Worm (Caenorhabditis elegans): ENCODE measurements around the gene Y54G2A.57.

Y54G2A.57 gene

DNA sequence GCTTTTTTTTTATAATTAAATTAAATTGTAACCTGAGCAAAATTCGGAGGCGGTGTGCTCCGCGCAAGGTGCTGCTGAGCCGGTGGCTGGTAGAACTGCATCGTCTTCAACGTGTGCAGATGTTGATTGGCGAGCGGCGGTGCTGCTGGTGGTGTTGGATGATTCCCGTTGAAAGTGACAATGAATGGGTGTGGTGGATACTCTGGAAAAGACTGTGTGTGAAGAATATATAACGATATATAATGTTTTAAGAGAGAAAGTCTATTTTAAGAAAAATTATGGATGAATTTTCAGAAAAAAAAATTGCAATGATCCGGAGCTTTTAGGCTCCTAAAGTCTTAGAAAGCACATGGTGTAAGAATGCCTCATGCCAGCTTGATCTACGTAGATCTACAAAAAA, 25.6 kb downstream of the Y54G2A.57 start, which contains the start of gene Y54G2A.26:
TSS of gene Y54G2A.26 (minus strand) at position 101 of the 400 bp plus-strand sequence.
- TF ChIP-seq ztf-18 (tag; optimal IDR thresholded peaks at IDR 0.05) (no peak), lin-35 (GFP tag; optimal IDR thresholded peaks at IDR 0.05) (no peak), bed-2 (GFP tag; IDR thresholded peaks at IDR 0.05) (no peak), athp-1 (tag; optimal IDR thresholded peaks at IDR 0.05) (no peak), nfya-1 (tag; optimal IDR thresholded peaks at IDR 0.05; ENCODE audit: borderline replicate concordance, insufficient read depth) (no peak), egl-44 (GFP tag; IDR thresholded peaks at IDR 0.05) (no peak), ceh-79 (tag; optimal IDR thresholded peaks at IDR 0.05) (no peak), rec-8 (tag; optimal IDR thresholded peaks at IDR 0.05) (no peak), rcor-1 (GFP tag; IDR thresholded peaks at IDR 0.05) (no peak), ccch-3 (GFP tag; optimal IDR thresholded peaks at IDR 0.05) (no peak), madf-8 (GFP tag; conservative IDR thresholded peaks at IDR 0.05) (no peak), sdz-38 (tag; optimal IDR thresholded peaks at IDR 0.05) (no peak), ztf-3 (GFP tag; optimal IDR thresholded peaks at IDR 0.05) (no peak), die-1 (tag; optimal IDR thresholded peaks at IDR 0.05) (no peak), tlf-1 (GFP tag; optimal IDR thresholded peaks at IDR 0.05) (no peak), ztf-22 (GFP tag; optimal IDR thresholded peaks at IDR 0.05) (no peak), ztf-6 (GFP tag; IDR thresholded peaks at IDR 0.05) (no peak), nfyb-1 (GFP tag; IDR thresholded peaks at IDR 0.05) (no peak), pha-4 (tag; optimal IDR thresholded peaks at IDR 0.05) (no peak), fkh-3 (tag; optimal IDR thresholded peaks at IDR 0.05) (no peak)

ce11 chrIV:2997302-2997701, 27.6 kb downstream of the Y54G2A.57 start:
- TF ChIP-seq hrde-1 (tag; optimal IDR thresholded peaks at IDR 0.05; ENCODE audit: borderline replicate concordance), result no peak
- no peak for TF ChIP-seq attf-5 (GFP tag; optimal IDR thresholded peaks at IDR 0.05)
- TF ChIP-seq repo-1 (tag; optimal IDR thresholded peaks at IDR 0.05), result no peak
- no peak for TF ChIP-seq madf-6 (GFP tag; IDR thresholded peaks at IDR 0.05)
- TF ChIP-seq Y53G8AR.9 (GFP tag; conservative IDR thresholded peaks at IDR 0.05), result no peak
- TF ChIP-seq ceh-27 (GFP tag; optimal IDR thresholded peaks at IDR 0.05), result no peak
- TF ChIP-seq ztf-6 (GFP tag; IDR thresholded peaks at IDR 0.05), result no peak
- TF ChIP-seq cebp-1 (GFP tag; IDR thresholded peaks at IDR 0.05), result no peak
- TF ChIP-seq cebp-1 (tag; optimal IDR thresholded peaks at IDR 0.05), result peak; percentile 11
- no peak for TF ChIP-seq lin-35 (GFP tag; optimal IDR thresholded peaks at IDR 0.05)
- no peak for TF ChIP-seq ceh-58 (GFP tag; IDR thresholded peaks at IDR 0.05)
- no peak for TF ChIP-seq F33H1.4 (GFP tag; IDR thresholded peaks at IDR 0.05)
- no peak for TF ChIP-seq K11D2.4 (GFP tag; IDR thresholded peaks at IDR 0.05)
- TF ChIP-seq B0336.3 (GFP tag; IDR thresholded peaks at IDR 0.05), result no peak
- no peak for TF ChIP-seq let-526 (GFP tag; IDR thresholded peaks at IDR 0.05)
- TF ChIP-seq lin-54 (GFP tag; optimal IDR thresholded peaks at IDR 0.05), result no peak
- TF ChIP-seq Y56A3A.18 (GFP tag; IDR thresholded peaks at IDR 0.05), result no peak
- TF ChIP-seq F52B5.7 (tag; optimal IDR thresholded peaks at IDR 0.05), result no peak
- peak; percentile 90 for TF ChIP-seq zfh-2 (GFP tag; conservative IDR thresholded peaks at IDR 0.05)
- TF ChIP-seq F22D6.2 (tag; optimal IDR thresholded peaks at IDR 0.05), result no peak
- TF ChIP-seq mcd-1 (GFP tag; IDR thresholded peaks at IDR 0.05), result no peak
- no peak for TF ChIP-seq Y95B8A.8 (GFP tag; IDR thresholded peaks at IDR 0.05)
- TF ChIP-seq efl-1 (GFP tag; optimal IDR thresholded peaks at IDR 0.05), result no peak
- peak; percentile 70; the same call in 1 of the 2 replicates for TF ChIP-seq egrh-3 (GFP tag; IDR thresholded peaks at IDR 0.05)
- no peak for TF ChIP-seq nfya-1 (tag; optimal IDR thresholded peaks at IDR 0.05; ENCODE audit: borderline replicate concordance, insufficient read depth)
- TF ChIP-seq cebp-2 (GFP tag; IDR thresholded peaks at IDR 0.05), result no peak
- TF ChIP-seq ztf-3 (GFP tag; optimal IDR thresholded peaks at IDR 0.05), result no peak
- TF ChIP-seq D2030.7 (GFP tag; IDR thresholded peaks at IDR 0.05), result no peak

Measured in whole organism, young adult.